Fruit fly (Drosophila melanogaster): ENCODE measurements around the gene CG16986.

DNA sequence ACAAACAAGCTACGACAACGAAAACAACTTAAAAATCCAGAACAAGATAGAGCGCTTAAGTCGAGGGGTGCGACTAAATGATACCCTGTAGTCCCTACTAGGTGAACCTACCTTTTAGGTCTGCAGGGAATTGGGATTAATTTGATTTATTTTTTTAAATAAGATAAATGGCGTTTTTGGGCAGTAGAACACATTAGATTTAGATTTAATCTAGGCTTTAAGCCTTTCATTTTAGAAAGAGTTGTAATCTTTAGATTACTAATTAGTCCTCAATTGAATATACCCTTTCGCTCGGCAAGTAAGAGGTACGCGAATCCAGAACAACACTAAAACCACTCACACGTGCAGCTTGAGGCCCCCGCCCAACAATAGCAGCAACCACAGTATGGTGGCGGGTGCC, 14.1 kb downstream of the CG16986 start:
- no peak for TF ChIP-seq Sin3A (optimal IDR thresholded peaks at IDR 0.05)
- TF ChIP-seq CG17912 (GFP tag; optimal IDR thresholded peaks at IDR 0.05), result no peak
- TF ChIP-seq CG7556 (GFP tag; optimal IDR thresholded peaks at IDR 0.05), result no peak

Data from whole organism, embryonic.